In genomic region chr3L:4185259-4185658, dm6 we compare ENCODE assay signal across 1 fruit fly cellular context.
TF ChIP-seq lines count a peak whose summit lies in the region.

No protein-coding gene starts in this region.

TF ChIP-seq in whole organism, embryonic, 481 proteins besides CTCF, POLR2A, EP300 and RAD21 (continued from another document):
- TF ChIP-seq mam (GFP tag; optimal IDR thresholded peaks at IDR 0.05; lab: Kevin White, UChicago) (no peak), dan (GFP tag; IDR thresholded peaks at IDR 0.05; lab: Robert Waterston, UW) (no peak), Drgx (GFP tag; IDR thresholded peaks at IDR 0.05; lab: Robert Waterston, UW) (no peak), abd-A (tag; optimal IDR thresholded peaks at IDR 0.05; lab: Kevin White, UChicago) (peak; percentile 77), nerfin-1 (tag; optimal IDR thresholded peaks at IDR 0.05; lab: Kevin White, UChicago) (peak; percentile 78), Mad (GFP tag; optimal IDR thresholded peaks at IDR 0.05; lab: Kevin White, UChicago) (peak; percentile 30), mld (GFP tag; IDR thresholded peaks at IDR 0.05; lab: Robert Waterston, UW; ENCODE audit: partially characterized antibody) (0 out of 3 replicates have a peak, but pooled peaks have one; percentile 44), Spps (tag; optimal IDR thresholded peaks at IDR 0.05; lab: Kevin White, UChicago) (no peak), ewg (GFP tag; optimal IDR thresholded peaks at IDR 0.05; lab: Kevin White, UChicago) (peak; percentile 94), CG15514 (GFP tag; optimal IDR thresholded peaks at IDR 0.05; lab: Kevin White, UChicago) (peak; percentile 39)
